Worm (Caenorhabditis elegans): ENCODE measurements around the gene olrn-1.

DNA sequence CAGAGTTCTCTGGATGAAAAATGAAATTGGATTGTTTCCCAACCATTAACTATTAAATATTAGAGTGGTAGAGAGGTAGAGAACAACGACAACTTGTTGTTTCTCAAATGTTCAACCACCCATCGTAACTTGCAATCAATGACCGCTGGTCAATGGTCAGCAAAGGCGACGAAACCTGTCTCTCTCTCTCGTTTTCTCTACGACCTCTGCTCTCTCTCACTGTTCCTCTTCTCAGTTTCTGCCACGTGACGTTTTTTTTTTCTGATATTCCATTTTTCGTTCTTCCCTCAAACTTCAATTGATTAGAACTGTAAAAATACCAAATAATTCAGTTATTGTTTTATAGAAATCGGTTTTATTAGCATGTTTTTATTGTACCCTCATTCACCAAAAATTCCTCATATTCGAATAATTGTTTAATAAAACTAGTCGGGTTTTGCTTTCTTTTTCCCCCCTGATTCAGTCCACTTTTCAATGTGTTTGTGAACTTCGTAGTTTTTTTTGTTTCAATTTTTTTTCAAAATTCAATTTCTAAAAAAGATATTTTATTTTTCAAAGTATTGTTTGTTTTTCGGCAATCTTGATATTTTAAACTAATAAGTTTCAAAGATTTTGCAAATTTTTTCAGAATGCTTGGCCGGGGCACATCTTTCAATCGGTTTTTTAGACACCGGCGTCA, 40.4 kb upstream of the olrn-1 start, which contains the start of gene suox-1:
- TF ChIP-seq fos-1 (tag; optimal IDR thresholded peaks at IDR 0.05) (peak; percentile 38), unc-39 (tag; optimal IDR thresholded peaks at IDR 0.05) (no peak), nhr-25 (tag; optimal IDR thresholded peaks at IDR 0.05) (peak; percentile 70), nhr-11 (tag; optimal IDR thresholded peaks at IDR 0.05) (no peak), ama-1 (optimal IDR thresholded peaks at IDR 0.05) (no peak), ztf-4 (tag; optimal IDR thresholded peaks at IDR 0.05) (no peak), skn-1 (tag; optimal IDR thresholded peaks at IDR 0.05) (no peak), snpc-4 (tag; optimal IDR thresholded peaks at IDR 0.05) (no peak)
